Fruit fly (Drosophila melanogaster): ENCODE measurements around the gene CG31668.

The CG31668 gene

DNA sequence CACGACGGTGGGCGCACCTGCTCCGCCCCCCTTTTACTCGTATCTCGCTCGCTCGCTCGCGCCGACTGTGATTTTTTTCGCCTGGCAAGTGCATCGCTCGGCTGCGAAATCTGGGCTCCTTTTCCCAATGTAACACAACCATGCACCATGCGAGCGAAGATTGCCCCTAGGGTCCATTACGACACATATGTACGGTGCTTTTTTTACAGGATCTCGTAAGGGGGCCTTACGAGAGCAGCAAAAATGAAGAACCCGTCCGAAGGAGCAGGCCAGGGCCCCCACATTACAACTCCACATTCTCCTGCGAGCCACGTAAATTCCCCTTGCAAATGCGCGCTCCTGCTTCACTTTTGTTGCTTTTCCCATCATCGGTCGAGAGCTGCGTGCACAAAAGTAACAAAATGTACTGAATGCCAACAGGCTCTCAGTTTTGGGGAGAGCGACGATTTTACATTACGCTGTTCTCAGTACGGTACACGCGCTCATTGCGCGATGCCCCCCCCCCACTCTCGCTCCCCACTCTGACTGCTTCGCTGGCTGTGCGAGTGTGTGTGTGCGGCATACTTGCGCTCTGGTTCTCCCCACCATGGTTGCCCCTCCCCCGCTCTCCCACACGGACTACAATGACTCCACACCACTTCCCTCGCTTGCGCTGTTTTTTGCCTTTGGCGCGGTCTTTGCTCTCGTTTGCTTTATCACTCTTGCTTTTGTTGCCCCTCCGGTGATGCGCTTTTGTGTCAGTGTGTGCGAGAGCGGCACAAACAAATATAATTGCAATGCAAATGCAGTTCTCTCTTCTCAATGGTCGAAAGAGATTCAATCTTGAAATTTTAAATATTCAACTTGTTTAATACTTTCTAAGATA is 2.9 kb downstream of the CG31668 start (continued):
- TF ChIP-seq CG14014 (GFP tag; IDR thresholded peaks at IDR 0.05) (no peak; the same call in 1 of the 2 replicates), CG11093 (GFP tag; IDR thresholded peaks at IDR 0.05) (no peak), Opbp (GFP tag; IDR thresholded peaks at IDR 0.05; ENCODE audit: partially characterized antibody) (peak; percentile 64), fu2 (GFP tag; optimal IDR thresholded peaks at IDR 0.05) (no peak), CG2875 (GFP tag; optimal IDR thresholded peaks at IDR 0.05) (no peak), abd-A (tag; optimal IDR thresholded peaks at IDR 0.05) (peak; percentile 88), CG1832 (GFP tag; optimal IDR thresholded peaks at IDR 0.05) (no peak), C15 (GFP tag; IDR thresholded peaks at IDR 0.05) (no peak), usp (GFP tag; optimal IDR thresholded peaks at IDR 0.05) (no peak), nerfin-1 (tag; optimal IDR thresholded peaks at IDR 0.05) (no peak), maf-S (GFP tag; optimal IDR thresholded peaks at IDR 0.05) (no peak), CG12769 (tag; optimal IDR thresholded peaks at IDR 0.05) (peak; percentile 55), corto (GFP tag; optimal IDR thresholded peaks at IDR 0.05) (peak; percentile 14), CG17385 (GFP tag; optimal IDR thresholded peaks at IDR 0.05) (no peak), Oaz (GFP tag; IDR thresholded peaks at IDR 0.05) (no peak), CG6813 (GFP tag; optimal IDR thresholded peaks at IDR 0.05) (no peak), Spps (tag; optimal IDR thresholded peaks at IDR 0.05) (no peak), CG7928 (GFP tag; optimal IDR thresholded peaks at IDR 0.05) (no peak), Fer3 (tag; optimal IDR thresholded peaks at IDR 0.05) (no peak), CG2116 (GFP tag; optimal IDR thresholded peaks at IDR 0.05) (no peak), Dbx (GFP tag; IDR thresholded peaks at IDR 0.05) (no peak), Jarid2 (GFP tag; optimal IDR thresholded peaks at IDR 0.05) (no peak), pan (optimal IDR thresholded peaks at IDR 0.05) (no peak), pan (GFP tag; optimal IDR thresholded peaks at IDR 0.05 in 1 of 2, IDR thresholded peaks at IDR 0.05 in 1 of 2) (peak in 1 of 2 experiments; percentile 21), CG6254 (GFP tag; optimal IDR thresholded peaks at IDR 0.05) (peak; percentile 31), NK7.1 (GFP tag; optimal IDR thresholded peaks at IDR 0.05) (no peak), wek (GFP tag; optimal IDR thresholded peaks at IDR 0.05) (no peak), Gug (GFP tag; IDR thresholded peaks at IDR 0.05) (no peak), CG7786 (GFP tag; optimal IDR thresholded peaks at IDR 0.05) (no peak), B-H2 (GFP tag; optimal IDR thresholded peaks at IDR 0.05) (no peak), Med (GFP tag) (peak; percentile 21), CG4328 (GFP tag; optimal IDR thresholded peaks at IDR 0.05) (no peak), bowl (GFP tag; IDR thresholded peaks at IDR 0.05) (peak; percentile 53; the same call in 1 of the 2 replicates), Antp (GFP tag; optimal IDR thresholded peaks at IDR 0.05) (no peak), jumu (GFP tag; optimal IDR thresholded peaks at IDR 0.05) (no peak), Ets65A (GFP tag) (no peak), gsb (GFP tag; IDR thresholded peaks at IDR 0.05) (no peak), CG10959 (GFP tag; IDR thresholded peaks at IDR 0.05) (no peak), nau (GFP tag; optimal IDR thresholded peaks at IDR 0.05) (no peak), Hmx (GFP tag; optimal IDR thresholded peaks at IDR 0.05) (no peak), CG10366 (GFP tag; IDR thresholded peaks at IDR 0.05) (no peak), CG10979 (tag; optimal IDR thresholded peaks at IDR 0.05) (no peak), H15 (GFP tag; IDR thresholded peaks at IDR 0.05) (0 out of 3 replicates have a peak, but pooled peaks have one; percentile 10), lola (GFP tag; optimal IDR thresholded peaks at IDR 0.05) (no peak), hb (GFP tag; IDR thresholded peaks at IDR 0.05; ENCODE audit: partially characterized antibody) (no peak), knrl (GFP tag; IDR thresholded peaks at IDR 0.05; ENCODE audit: partially characterized antibody) (no peak), Drgx (GFP tag; IDR thresholded peaks at IDR 0.05) (peak; percentile 69), CG6791 (GFP tag; IDR thresholded peaks at IDR 0.05; ENCODE audit: partially characterized antibody) (peak; percentile 50; the same call in 1 of the 3 replicates), CG5953 (GFP tag; IDR thresholded peaks at IDR 0.05) (no peak)
